Fruit fly (Drosophila melanogaster) whole organism, prepupa: ENCODE results near the gene IntS9.
A peak's percentile ranks its signal among the peaks of the same experiment; 100 is the strongest.

Source experiments
- Blimp-1 ChIP-seq: fragments of 200-800 bp; sonication (Bioruptor generic); optimal IDR thresholded peaks from 3 replicates; lab custom pipeline; 2017; ENCODE audit warnings: missing biosample characterization, missing genetic modification characterization, mild to moderate bottlenecking, moderate library complexity, missing genetic modification reagents
- CG10631 ChIP-seq: fragments of 200-800 bp; sonication (Bioruptor generic); optimal IDR thresholded peaks from 2 replicates; lab custom pipeline; 2016; ENCODE audit warnings: missing biosample characterization, missing genetic modification characterization
- CG10669 ChIP-seq: fragments of 200-800 bp; sonication (Bioruptor generic); optimal IDR thresholded peaks from 3 replicates; lab custom pipeline; 2018; ENCODE audit warnings: missing biosample characterization, mild to moderate bottlenecking, missing genetic modification characterization, moderate library complexity
- CG11762 ChIP-seq: fragments of 200-800 bp; sonication (Bioruptor generic); optimal IDR thresholded peaks from 3 replicates; lab custom pipeline; 2016; ENCODE audit warnings: missing biosample characterization, missing genetic modification characterization; ENCODE audit not compliant: insufficient read depth
- CG11902 ChIP-seq: fragments of 200-800 bp; sonication (Bioruptor generic); optimal IDR thresholded peaks from 3 replicates; lab custom pipeline; 2016; ENCODE audit warnings: missing biosample characterization, missing genetic modification characterization
- CG15336 ChIP-seq: fragments of 200-800 bp; sonication (Bioruptor generic); IDR thresholded peaks from 2 replicates; pipeline ENCODE4 v1.3.6; 2022; ENCODE audit warnings: missing biosample characterization, missing genetic modification characterization
- CG1621 ChIP-seq: fragments of 200-800 bp; sonication (Bioruptor generic); optimal IDR thresholded peaks from 3 replicates; lab custom pipeline; 2018; ENCODE audit warnings: missing biosample characterization, mild to moderate bottlenecking, missing genetic modification characterization
- CG16779 ChIP-seq: fragments of 200-800 bp; sonication (Bioruptor generic); optimal IDR thresholded peaks from 3 replicates; lab custom pipeline; 2017; ENCODE audit warnings: missing biosample characterization, mild to moderate bottlenecking, missing genetic modification characterization
- CG3032 ChIP-seq: fragments of 200-800 bp; optimal IDR thresholded peaks from 2 replicates; lab custom pipeline; 2019; ENCODE audit warnings: missing biosample characterization, mild to moderate bottlenecking, missing genetic modification characterization, moderate library complexity
- CG31627 ChIP-seq: fragments of 200-800 bp; sonication (Bioruptor generic); optimal IDR thresholded peaks from 3 replicates; lab custom pipeline; 2016; ENCODE audit warnings: missing biosample characterization, missing genetic modification characterization
- CG32006 ChIP-seq: fragments of 200-800 bp; sonication (Bioruptor generic); optimal IDR thresholded peaks from 3 replicates; lab custom pipeline; 2017; ENCODE audit warnings: missing biosample characterization, mild to moderate bottlenecking, missing genetic modification characterization
- CG4318 ChIP-seq: fragments of 200-800 bp; sonication (Bioruptor generic); optimal IDR thresholded peaks from 3 replicates; lab custom pipeline; 2017; ENCODE audit warnings: missing biosample characterization, mild to moderate bottlenecking, missing genetic modification characterization
- CG6163 ChIP-seq: fragments of 200-800 bp; sonication (Bioruptor generic); IDR thresholded peaks from 3 replicates; pipeline ENCODE4 v1.3.6; 2022; ENCODE audit warnings: missing biosample characterization, missing genetic modification characterization
- CG6276 ChIP-seq: fragments of 200-800 bp; sonication (Bioruptor generic); optimal IDR thresholded peaks from 2 replicates; lab custom pipeline; 2017; ENCODE audit warnings: missing biosample characterization, mild to moderate bottlenecking, missing genetic modification characterization
- CG6792 ChIP-seq: fragments of 200-800 bp; sonication (Bioruptor generic); optimal IDR thresholded peaks from 3 replicates; lab custom pipeline; 2016; ENCODE audit warnings: missing biosample characterization, missing genetic modification characterization
- CG6808 ChIP-seq: fragments of 200-800 bp; sonication (Bioruptor generic); optimal IDR thresholded peaks from 3 replicates; lab custom pipeline; 2017; ENCODE audit warnings: missing biosample characterization, missing genetic modification characterization, mild to moderate bottlenecking, moderate library complexity, missing genetic modification reagents
- CG6854 ChIP-seq: fragments of 200-800 bp; sonication (Bioruptor generic); optimal IDR thresholded peaks from 2 replicates; lab custom pipeline; 2017; ENCODE audit warnings: missing biosample characterization, mild to moderate bottlenecking, missing genetic modification characterization
- CG7368 ChIP-seq: fragments of 200-800 bp; sonication (Bioruptor generic); optimal IDR thresholded peaks from 3 replicates; lab custom pipeline; 2016; ENCODE audit warnings: missing biosample characterization, missing genetic modification characterization
- CG8119 ChIP-seq: fragments of 200-800 bp; sonication (Bioruptor generic); IDR thresholded peaks from 3 replicates; pipeline ENCODE4 v1.3.6; 2022; ENCODE audit warnings: missing biosample characterization, missing genetic modification characterization
- CG9139 ChIP-seq: fragments of 200-800 bp; sonication (Bioruptor generic); optimal IDR thresholded peaks from 3 replicates; lab custom pipeline; 2017; ENCODE audit warnings: missing biosample characterization, mild to moderate bottlenecking, missing genetic modification characterization
- Eip75B ChIP-seq: fragments of 200-800 bp; sonication (Bioruptor generic); optimal IDR thresholded peaks from 3 replicates; lab custom pipeline; 2016; ENCODE audit warnings: missing biosample characterization, missing genetic modification characterization
- Eip93F ChIP-seq: fragments of 200-800 bp; sonication (Bioruptor generic); optimal IDR thresholded peaks from 2 replicates; lab custom pipeline; 2016; ENCODE audit warnings: missing biosample characterization, mild to moderate bottlenecking, missing genetic modification characterization
- Ets21C ChIP-seq: fragments of 200-800 bp; sonication (Bioruptor generic); optimal IDR thresholded peaks from 3 replicates; lab custom pipeline; 2016; ENCODE audit warnings: missing biosample characterization, missing genetic modification characterization
- Ets96B ChIP-seq: fragments of 200-800 bp; optimal IDR thresholded peaks from 2 replicates; lab custom pipeline; 2019; ENCODE audit warnings: missing biosample characterization, mild to moderate bottlenecking, missing genetic modification characterization, moderate library complexity
- Gug ChIP-seq: fragments of 200-800 bp; sonication (Bioruptor generic); IDR thresholded peaks from 2 replicates; pipeline ENCODE4 v1.3.6; 2022; ENCODE audit warnings: missing biosample characterization, missing genetic modification characterization
- Hr38 ChIP-seq: sonication (Bioruptor generic); optimal IDR thresholded peaks from 2 replicates; lab custom pipeline; 2016; ENCODE audit warnings: missing biosample characterization, missing genetic modification characterization
- Lpt ChIP-seq: fragments of 200-800 bp; sonication (Bioruptor generic); optimal IDR thresholded peaks from 3 replicates; lab custom pipeline; 2016; ENCODE audit warnings: missing biosample characterization, missing genetic modification characterization
- Met ChIP-seq: fragments of 200-800 bp; sonication (Bioruptor generic); optimal IDR thresholded peaks from 3 replicates; lab custom pipeline; 2016; ENCODE audit warnings: missing biosample characterization, missing genetic modification characterization
- OdsH ChIP-seq: fragments of 200-800 bp; sonication (Bioruptor generic); optimal IDR thresholded peaks from 3 replicates; lab custom pipeline; 2016; ENCODE audit warnings: missing biosample characterization, missing genetic modification characterization
- Smox ChIP-seq: fragments of 200-800 bp; sonication (Bioruptor generic); optimal IDR thresholded peaks from 3 replicates; lab custom pipeline; 2016; ENCODE audit warnings: missing biosample characterization, missing genetic modification characterization
- Sox14 ChIP-seq: fragments of 200-800 bp; sonication (Bioruptor generic); optimal IDR thresholded peaks from 3 replicates; lab custom pipeline; 2016; ENCODE audit warnings: missing biosample characterization, missing genetic modification characterization
- Sox15 ChIP-seq: fragments of 200-800 bp; sonication (Bioruptor generic); optimal IDR thresholded peaks from 3 replicates; lab custom pipeline; 2016; ENCODE audit warnings: missing biosample characterization, missing genetic modification characterization
- achi ChIP-seq: fragments of 200-800 bp; sonication (Bioruptor generic); optimal IDR thresholded peaks from 3 replicates; lab custom pipeline; 2016; ENCODE audit warnings: missing biosample characterization, missing genetic modification characterization
- acj6 ChIP-seq: fragments of 200-800 bp; sonication (Bioruptor generic); optimal IDR thresholded peaks from 3 replicates; lab custom pipeline; 2016; ENCODE audit warnings: missing biosample characterization, missing genetic modification characterization
- cyc ChIP-seq: fragments of 200-800 bp; sonication (Bioruptor generic); optimal IDR thresholded peaks from 3 replicates; lab custom pipeline; 2016; ENCODE audit warnings: missing biosample characterization, missing genetic modification characterization
- dsx ChIP-seq: fragments of 200-800 bp; optimal IDR thresholded peaks from 3 replicates; lab custom pipeline; 2019; ENCODE audit warnings: missing biosample characterization, mild to moderate bottlenecking, missing genetic modification characterization, moderate library complexity; ENCODE audit not compliant: poor library complexity, severe bottlenecking
- eg ChIP-seq: fragments of 200-800 bp; sonication (Bioruptor generic); IDR thresholded peaks from 3 replicates; pipeline ENCODE4 v1.3.6; 2022; ENCODE audit warnings: missing biosample characterization, missing genetic modification characterization
- fd59A ChIP-seq: fragments of 200-800 bp; sonication (Bioruptor generic); optimal IDR thresholded peaks from 2 replicates; lab custom pipeline; 2017; ENCODE audit warnings: missing biosample characterization, mild to moderate bottlenecking, missing genetic modification characterization, missing genetic modification reagents
- fd85E ChIP-seq: fragments of 200-800 bp; sonication (Bioruptor generic); optimal IDR thresholded peaks from 3 replicates; lab custom pipeline; 2016; ENCODE audit warnings: missing biosample characterization, missing genetic modification characterization
- fkh ChIP-seq: fragments of 200-800 bp; sonication (Bioruptor generic); optimal IDR thresholded peaks from 3 replicates; lab custom pipeline; 2017; ENCODE audit warnings: missing biosample characterization, mild to moderate bottlenecking, missing genetic modification characterization, moderate library complexity
- lz ChIP-seq: fragments of 200-800 bp; sonication (Bioruptor generic); optimal IDR thresholded peaks from 3 replicates; lab custom pipeline; 2016; ENCODE audit warnings: missing biosample characterization, missing genetic modification characterization
- net ChIP-seq: fragments of 200-800 bp; sonication (Bioruptor generic); optimal IDR thresholded peaks from 3 replicates; lab custom pipeline; 2016; ENCODE audit warnings: missing biosample characterization, missing genetic modification characterization
- pdm3 ChIP-seq: fragments of 200-800 bp; sonication (Bioruptor generic); optimal IDR thresholded peaks from 3 replicates; lab custom pipeline; 2016; ENCODE audit warnings: missing biosample characterization, missing genetic modification characterization
- salr ChIP-seq, 2 experiments: fragments of 200-800 bp; sonication (Bioruptor generic); optimal IDR thresholded peaks; 3 replicates each; lab custom pipeline; 2016 to 2018; ENCODE audit warnings: missing biosample characterization in 2 of 2, missing genetic modification characterization in 2 of 2, mild to moderate bottlenecking in 1 of 2
- spab ChIP-seq: fragments of 200-800 bp; sonication (Bioruptor generic); optimal IDR thresholded peaks from 2 replicates; lab custom pipeline; 2017; ENCODE audit warnings: missing biosample characterization, mild to moderate bottlenecking, missing genetic modification characterization, missing genetic modification reagents
- vri ChIP-seq: fragments of 200-800 bp; sonication (Bioruptor generic); optimal IDR thresholded peaks from 3 replicates; lab custom pipeline; 2016; ENCODE audit warnings: missing biosample characterization, mild to moderate bottlenecking, missing genetic modification characterization

IntS9 gene

dm6 chr3L:16128973-16129745 is 23.7 kb upstream of the IntS9 start, which contains the start of gene SsRbeta (continued):
- TF ChIP-seq spab (GFP tag; lab: Kevin White, UChicago) (no peak), CG7368 (GFP tag; lab: Kevin White, UChicago) (no peak), CG6792 (GFP tag; lab: Kevin White, UChicago) (no peak), CG4318 (GFP tag; lab: Kevin White, UChicago) (no peak)

- TF ChIP-seq CG31627 (GFP tag; lab: Kevin White, UChicago) (peak; percentile 96), Eip75B (peak; percentile 93), salr (GFP tag; optimal IDR thresholded peaks at IDR 0.05; lab: Kevin White, UChicago) (no peak), pdm3 (peak; percentile 95), CG11902 (GFP tag; lab: Kevin White, UChicago) (peak; percentile 85), CG1621 (tag; lab: Kevin White, UChicago) (no peak), eg (GFP tag; lab: Robert Waterston, UW) (peak; percentile 85), CG11762 (GFP tag; lab: Kevin White, UChicago) (peak; percentile 89), Blimp-1 (GFP tag; lab: Kevin White, UChicago) (peak; percentile 71), CG8119 (no peak; the same call in 1 of the 3 replicates), lz (GFP tag; lab: Kevin White, UChicago) (peak; percentile 95), fd85E (GFP tag; lab: Kevin White, UChicago) (no peak), achi (GFP tag; lab: Kevin White, UChicago) (peak; percentile 89), CG16779 (tag; lab: Kevin White, UChicago) (no peak), CG32006 (GFP tag; lab: Kevin White, UChicago) (no peak), Met (GFP tag; lab: Kevin White, UChicago) (peak; percentile 94), net (no peak), fd59A (GFP tag; lab: Kevin White, UChicago) (peak; percentile 78), CG6792 (GFP tag; lab: Kevin White, UChicago) (peak; percentile 92), spab (GFP tag; lab: Kevin White, UChicago) (no peak), CG10669 (peak; percentile 87), CG6808 (GFP tag; lab: Kevin White, UChicago) (peak; percentile 83), Sox14 (GFP tag; lab: Kevin White, UChicago) (peak; percentile 96), CG6276 (GFP tag; lab: Kevin White, UChicago) (no peak), Gug (GFP tag; lab: Robert Waterston, UW) (no peak; the same call in none of the 2 replicates), acj6 (GFP tag; lab: Kevin White, UChicago) (peak; percentile 92), CG9139 (GFP tag; lab: Kevin White, UChicago) (no peak), Ets21C (GFP tag; lab: Kevin White, UChicago) (peak; percentile 89), CG6854 (peak; percentile 87), Smox (peak; percentile 94), CG10631 (GFP tag; lab: Kevin White, UChicago) (peak; percentile 78), Lpt (GFP tag; lab: Kevin White, UChicago) (peak; percentile 86), CG3032 (tag; lab: Kevin White, UChicago) (peak; percentile 79), CG4318 (GFP tag; lab: Kevin White, UChicago) (no peak), Eip93F (no peak), vri (peak; percentile 93), dsx (peak; percentile 83), Ets96B (tag; lab: Kevin White, UChicago) (peak; percentile 83), CG15336 (peak; percentile 80), fkh (GFP tag; lab: Kevin White, UChicago) (peak; percentile 80), cyc (peak; percentile 94), Hr38 (GFP tag; lab: Kevin White, UChicago) (peak; percentile 44), CG7368 (GFP tag; lab: Kevin White, UChicago) (peak; percentile 96), Sox15 (GFP tag; lab: Kevin White, UChicago) (peak; percentile 89), OdsH (peak; percentile 93), CG6163 (GFP tag; lab: Robert Waterston, UW) (no peak; the same call in 1 of the 3 replicates)
These were observed 23.1 kb upstream of the IntS9 start, which contains the start of gene Pgm1 for dm6 chr3L:16128481-16128972. TSS of gene Pgm1 (minus strand) at chr3L:16128531.
